Worm (Caenorhabditis elegans) whole organism, young adult: ENCODE results near the gene C37H5.5.

ENCODE experiments used
- B0035.1 ChIP-seq: sonication (generic microtip); optimal IDR thresholded peaks from 2 replicates; lab custom pipeline; 2016; ENCODE audit warnings: missing genetic modification characterization, mild to moderate bottlenecking, missing compliant biosample characterization, missing genotype, missing genetic modification reagents
- F22D6.2 ChIP-seq: sonication (generic microtip); optimal IDR thresholded peaks from 2 replicates; lab custom pipeline; 2016; ENCODE audit warnings: mild to moderate bottlenecking, missing genetic modification characterization, missing compliant biosample characterization
- F37B4.10 ChIP-seq: fragments of 200-800 bp; sonication (Bioruptor generic); IDR thresholded peaks from 2 replicates; pipeline ENCODE4 v1.3.6; 2022; ENCODE audit warnings: missing genetic modification characterization, missing compliant biosample characterization
- F39B2.1 ChIP-seq: fragments of 200-800 bp; sonication (Bioruptor generic); IDR thresholded peaks from 2 replicates; pipeline ENCODE4 v1.3.6; 2022; ENCODE audit warnings: missing genetic modification reagents, missing genetic modification characterization, missing compliant biosample characterization
- F49E8.2 ChIP-seq: sonication (generic microtip); optimal IDR thresholded peaks from 3 replicates; lab custom pipeline; 2017; ENCODE audit warnings: missing genetic modification characterization, mild to moderate bottlenecking, missing compliant biosample characterization, antibody characterized with exemption, moderate library complexity; ENCODE audit not compliant: insufficient read depth
- F55B11.4 ChIP-seq: sonication (generic microtip); optimal IDR thresholded peaks from 2 replicates; lab custom pipeline; 2016; ENCODE audit warnings: missing compliant biosample characterization, missing genetic modification characterization, borderline replicate concordance; ENCODE audit not compliant: insufficient read depth
- T07F8.4 ChIP-seq: sonication (generic microtip); optimal IDR thresholded peaks from 2 replicates; lab custom pipeline; 2016; ENCODE audit warnings: mild to moderate bottlenecking, missing genetic modification characterization, moderate library complexity, missing compliant biosample characterization
- Y53F4B.3 ChIP-seq: fragments of 200-800 bp; sonication (Bioruptor generic); IDR thresholded peaks from 2 replicates; pipeline ENCODE4 v1.3.6; 2022; ENCODE audit warnings: missing genetic modification reagents, missing genetic modification characterization, missing compliant biosample characterization
- Y53G8AR.9 ChIP-seq: fragments of 200-800 bp; sonication (Bioruptor generic); conservative IDR thresholded peaks from 2 replicates; pipeline ENCODE4 v1.3.6; 2022; ENCODE audit warnings: missing genetic modification reagents, missing genetic modification characterization, missing compliant biosample characterization
- Y79H2A.3 ChIP-seq: fragments of 200-800 bp; sonication (Bioruptor generic); conservative IDR thresholded peaks from 2 replicates; pipeline ENCODE4 v1.3.6; 2022; ENCODE audit warnings: missing genetic modification reagents, missing genetic modification characterization, missing compliant biosample characterization
- Y95B8A.8 ChIP-seq: fragments of 200-800 bp; sonication (Bioruptor generic); IDR thresholded peaks from 2 replicates; pipeline ENCODE4 v1.3.6; 2022; ENCODE audit warnings: missing genetic modification reagents, missing genetic modification characterization, missing compliant biosample characterization
- aptf-3 ChIP-seq: fragments of 200-800 bp; sonication (Bioruptor generic); IDR thresholded peaks from 2 replicates; pipeline ENCODE4 v1.3.6; 2022; ENCODE audit warnings: missing genetic modification characterization, missing compliant biosample characterization
- attf-5 ChIP-seq: fragments of 200-800 bp; sonication (Bioruptor generic); optimal IDR thresholded peaks from 2 replicates; lab custom pipeline; 2018; ENCODE audit warnings: mild to moderate bottlenecking, missing genetic modification characterization, missing compliant biosample characterization
- cebp-1 ChIP-seq, 2 experiments: fragments of 200-800 bp in 1 of 2; sonication (Bioruptor generic) in 1 of 2; sonication (generic microtip) in 1 of 2; IDR thresholded peaks in 1 of 2; optimal IDR thresholded peaks in 1 of 2; 2 replicates each; pipeline versions ENCODE4 v1.3.6 to Lab custom; 2017 to 2022; ENCODE audit warnings: missing compliant biosample characterization in 2 of 2, missing genetic modification characterization in 2 of 2, mild to moderate bottlenecking in 1 of 2, missing genetic modification reagents in 1 of 2, moderate library complexity in 1 of 2
- cebp-2 ChIP-seq: fragments of 200-800 bp; sonication (Bioruptor generic); IDR thresholded peaks from 2 replicates; pipeline ENCODE4 v1.3.6; 2022; ENCODE audit warnings: missing genetic modification characterization, missing compliant biosample characterization
- ceh-100 ChIP-seq: fragments of 200-800 bp; sonication (Bioruptor generic); IDR thresholded peaks from 2 replicates; pipeline ENCODE4 v1.3.6; 2022; ENCODE audit warnings: missing genetic modification reagents, missing genetic modification characterization, missing compliant biosample characterization
- dpff-1 ChIP-seq: sonication (generic microtip); optimal IDR thresholded peaks from 2 replicates; lab custom pipeline; 2017; ENCODE audit warnings: mild to moderate bottlenecking, missing genetic modification characterization, missing compliant biosample characterization
- dpl-1 ChIP-seq: fragments of 150-350 bp; optimal IDR thresholded peaks from 2 replicates; lab custom pipeline; 2014; ENCODE audit warnings: missing biosample characterization, missing genetic modification reagents, missing genetic modification characterization
- egl-44 ChIP-seq: fragments of 200-800 bp; sonication (Bioruptor generic); IDR thresholded peaks from 2 replicates; pipeline ENCODE4 v1.3.6; 2022; ENCODE audit warnings: missing genetic modification reagents, missing genetic modification characterization, missing compliant biosample characterization
- fkh-3 ChIP-seq: sonication (generic microtip); optimal IDR thresholded peaks from 2 replicates; lab custom pipeline; 2016; ENCODE audit warnings: mild to moderate bottlenecking, missing genetic modification characterization, missing compliant biosample characterization
- hlh-12 ChIP-seq: sonication (generic microtip); optimal IDR thresholded peaks from 2 replicates; lab custom pipeline; 2016; ENCODE audit warnings: missing genetic modification characterization, missing compliant biosample characterization
- hmg-1.2 ChIP-seq: fragments of 200-800 bp; sonication (Bioruptor generic); IDR thresholded peaks from 2 replicates; pipeline ENCODE4 v1.3.6; 2022; ENCODE audit warnings: missing genetic modification reagents, missing genetic modification characterization, missing compliant biosample characterization
- hmg-20 ChIP-seq: fragments of 200-800 bp; sonication (Bioruptor generic); IDR thresholded peaks from 2 replicates; pipeline ENCODE4 v1.3.6; 2022; ENCODE audit warnings: missing genetic modification reagents, missing genetic modification characterization, missing compliant biosample characterization
- hrde-1 ChIP-seq: sonication (generic microtip); optimal IDR thresholded peaks from 2 replicates; lab custom pipeline; 2016; ENCODE audit warnings: missing genetic modification characterization, mild to moderate bottlenecking, missing compliant biosample characterization, moderate library complexity, missing genotype, missing genetic modification reagents, borderline replicate concordance
- lag-1 ChIP-seq: fragments of 200-800 bp; sonication (Bioruptor generic); IDR thresholded peaks from 2 replicates; pipeline ENCODE4 v1.3.6; 2022; ENCODE audit warnings: missing genetic modification reagents, missing genetic modification characterization, missing compliant biosample characterization
- let-526 ChIP-seq: fragments of 200-800 bp; sonication (Bioruptor generic); IDR thresholded peaks from 2 replicates; pipeline ENCODE4 v1.3.6; 2022; ENCODE audit warnings: missing genetic modification reagents, missing genetic modification characterization, missing compliant biosample characterization
- let-607 ChIP-seq, 2 experiments: fragments of 200-800 bp in 1 of 2; sonication (Bioruptor generic) in 1 of 2; sonication (generic microtip) in 1 of 2; optimal IDR thresholded peaks; 2 replicates each; lab custom pipeline; 2016 to 2018; ENCODE audit warnings: mild to moderate bottlenecking in 2 of 2, missing compliant biosample characterization in 2 of 2, missing genetic modification characterization in 2 of 2, moderate library complexity in 2 of 2, missing genotype in 1 of 2
- lin-40 ChIP-seq: sonication (generic microtip); optimal IDR thresholded peaks from 2 replicates; lab custom pipeline; 2016; ENCODE audit warnings: missing genetic modification characterization, mild to moderate bottlenecking, missing compliant biosample characterization, missing genotype, missing genetic modification reagents
- lin-54 ChIP-seq: fragments of 200-800 bp; sonication (Bioruptor generic); optimal IDR thresholded peaks from 2 replicates; lab custom pipeline; 2018; ENCODE audit warnings: mild to moderate bottlenecking, missing genetic modification characterization, missing compliant biosample characterization
- lir-1 ChIP-seq: fragments of 200-800 bp; sonication (Bioruptor generic); conservative IDR thresholded peaks from 2 replicates; pipeline ENCODE4 v1.3.6; 2022; ENCODE audit warnings: missing genetic modification reagents, missing genetic modification characterization, missing compliant biosample characterization
- lsy-27 ChIP-seq: sonication (generic microtip); optimal IDR thresholded peaks from 2 replicates; lab custom pipeline; 2017; ENCODE audit warnings: missing genetic modification characterization, mild to moderate bottlenecking, missing compliant biosample characterization, antibody characterized with exemption, missing genotype, borderline replicate concordance; ENCODE audit not compliant: insufficient read depth
- mes-4 ChIP-seq: sonication (generic microtip); optimal IDR thresholded peaks from 2 replicates; lab custom pipeline; 2016; ENCODE audit warnings: missing genotype, missing genetic modification characterization, missing compliant biosample characterization
- mxl-1 ChIP-seq: sonication (generic microtip); optimal IDR thresholded peaks from 2 replicates; lab custom pipeline; 2016; ENCODE audit warnings: missing genetic modification characterization, missing compliant biosample characterization
- nfya-1 ChIP-seq: sonication (generic microtip); optimal IDR thresholded peaks from 2 replicates; lab custom pipeline; 2017; ENCODE audit warnings: antibody characterized with exemption, missing compliant biosample characterization, missing genetic modification characterization, borderline replicate concordance; ENCODE audit not compliant: insufficient read depth
- nhr-27 ChIP-seq: fragments of 200-800 bp; sonication (Bioruptor generic); optimal IDR thresholded peaks from 2 replicates; lab custom pipeline; 2018; ENCODE audit warnings: mild to moderate bottlenecking, missing genetic modification characterization, moderate library complexity, missing compliant biosample characterization
- nhr-80 ChIP-seq: sonication (generic microtip); optimal IDR thresholded peaks from 2 replicates; lab custom pipeline; 2016; ENCODE audit warnings: missing genetic modification characterization, missing compliant biosample characterization
- sdz-38 ChIP-seq: sonication (generic microtip); optimal IDR thresholded peaks from 2 replicates; lab custom pipeline; 2016; ENCODE audit warnings: missing genotype, missing genetic modification characterization, missing compliant biosample characterization
- snpc-1.3 ChIP-seq: sonication (generic microtip); optimal IDR thresholded peaks from 2 replicates; lab custom pipeline; 2017; ENCODE audit warnings: missing genetic modification characterization, mild to moderate bottlenecking, missing compliant biosample characterization, antibody characterized with exemption, moderate library complexity, missing genotype, missing genetic modification reagents; ENCODE audit not compliant: insufficient read depth
- snpc-3.4 ChIP-seq: sonication (generic microtip); optimal IDR thresholded peaks from 2 replicates; lab custom pipeline; 2017; ENCODE audit warnings: missing genetic modification characterization, mild to moderate bottlenecking, missing compliant biosample characterization, antibody characterized with exemption, moderate library complexity, missing genotype, missing genetic modification reagents
- snpc-4 ChIP-seq, 5 experiments: fragments of 150-350 bp in 1 of 5; sonication (generic microtip) in 4 of 5; optimal IDR thresholded peaks; 2 replicates each; lab custom pipeline; 2014 to 2018; ENCODE audit warnings: missing genetic modification characterization in 5 of 5, missing biosample characterization in 3 of 5, antibody characterized with exemption in 2 of 5, mild to moderate bottlenecking in 2 of 5, missing compliant biosample characterization in 2 of 5, missing genotype in 2 of 5, moderate library complexity in 2 of 5, missing genetic modification reagents in 1 of 5
- somi-1 ChIP-seq: fragments of 200-800 bp; sonication (Bioruptor generic); optimal IDR thresholded peaks from 2 replicates; lab custom pipeline; 2018; ENCODE audit warnings: mild to moderate bottlenecking, missing genetic modification characterization, missing compliant biosample characterization
- tbx-9 ChIP-seq: sonication (generic microtip); optimal IDR thresholded peaks from 2 replicates; lab custom pipeline; 2016; ENCODE audit warnings: borderline replicate concordance, missing genetic modification characterization, inconsistent platforms, missing compliant biosample characterization
- tlf-1 ChIP-seq: fragments of 200-800 bp; sonication (Bioruptor generic); optimal IDR thresholded peaks from 2 replicates; lab custom pipeline; 2018; ENCODE audit warnings: mild to moderate bottlenecking, missing genetic modification characterization, missing compliant biosample characterization
- zim-3 ChIP-seq: sonication (generic microtip); optimal IDR thresholded peaks from 2 replicates; lab custom pipeline; 2017; ENCODE audit warnings: mild to moderate bottlenecking, missing genetic modification characterization, moderate library complexity, missing compliant biosample characterization
- ztf-26 ChIP-seq: sonication (generic microtip); optimal IDR thresholded peaks from 2 replicates; lab custom pipeline; 2017; ENCODE audit warnings: missing genetic modification characterization, missing compliant biosample characterization

The C37H5.5 gene

DNA sequence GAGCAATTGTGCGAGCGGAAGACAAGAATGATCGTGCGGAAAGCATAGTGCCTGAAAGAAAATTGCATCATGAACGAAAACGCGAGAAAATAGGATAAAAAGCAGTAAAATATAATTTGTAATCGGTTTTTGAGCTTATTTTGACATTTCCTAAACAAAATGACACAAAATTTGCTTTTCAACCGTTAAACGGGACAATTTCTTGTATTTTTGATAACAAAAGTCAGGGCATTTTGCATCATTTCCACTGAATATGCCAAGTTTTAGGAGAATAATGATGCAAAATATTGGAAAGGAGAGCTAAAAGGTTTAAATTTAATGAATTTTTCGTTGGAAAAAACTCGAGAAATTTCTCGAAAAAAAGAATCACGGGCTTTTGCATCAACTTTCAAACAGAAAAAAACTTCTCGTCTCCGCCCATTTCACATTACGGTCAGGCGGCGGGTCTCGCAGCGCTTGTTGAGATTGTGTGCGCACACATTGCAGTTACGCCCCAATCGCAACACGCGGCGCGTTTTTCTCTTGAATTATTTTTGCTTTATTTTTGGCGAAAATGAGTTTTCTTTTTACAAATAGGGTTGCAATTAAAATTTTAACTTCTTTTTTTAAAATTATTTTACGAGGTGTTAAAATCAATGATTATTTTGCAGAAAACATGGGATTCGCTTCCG is at the start of gene C37H5.5, which contains the start of gene hsp-6:
Gene C37H5.5, plus strand, starts transcription at position 651 of the 671 bp plus-strand sequence.
Gene hsp-6, minus strand, starts transcription at position 51 of the 671 bp plus-strand sequence.
- TF ChIP-seq zim-3 (no peak), lsy-27 (tag; lab: Kevin White, UChicago) (no peak), lir-1 (GFP tag; lab: Robert Waterston, UW) (peak; percentile 78), snpc-4 (GFP tag; optimal IDR thresholded peaks at IDR 0.05; lab: Kevin White, UChicago) (peak; percentile 17), snpc-4 (tag; optimal IDR thresholded peaks at IDR 0.05; lab: Kevin White, UChicago) (peak; percentile 50 to 70 (median 61)), cebp-2 (no peak), somi-1 (GFP tag; lab: Kevin White, UChicago) (peak; percentile 56), hmg-1.2 (GFP tag; lab: Robert Waterston, UW) (peak; percentile 70), sdz-38 (tag; lab: Kevin White, UChicago) (no peak), F55B11.4 (no peak), F39B2.1 (GFP tag; lab: Robert Waterston, UW) (no peak), F49E8.2 (tag; lab: Kevin White, UChicago) (peak; percentile 69), let-607 (tag; optimal IDR thresholded peaks at IDR 0.05; lab: Kevin White, UChicago) (peak in 1 of 2 experiments; percentile 32), ztf-26 (peak; percentile 38), F22D6.2 (tag; lab: Kevin White, UChicago) (no peak), lin-54 (GFP tag; lab: Kevin White, UChicago) (peak; percentile 80), hlh-12 (tag; lab: Kevin White, UChicago) (no peak), F37B4.10 (GFP tag; lab: Robert Waterston, UW) (no peak), nfya-1 (tag; lab: Kevin White, UChicago) (no peak), Y53F4B.3 (GFP tag; lab: Robert Waterston, UW) (no peak), mxl-1 (tag; lab: Kevin White, UChicago) (no peak), hrde-1 (tag; lab: Kevin White, UChicago) (no peak), T07F8.4 (tag; lab: Kevin White, UChicago) (no peak), Y79H2A.3 (no peak), tlf-1 (GFP tag; lab: Kevin White, UChicago) (peak; percentile 89), snpc-1.3 (peak; percentile 55), Y53G8AR.9 (peak; percentile 82), fkh-3 (tag; lab: Kevin White, UChicago) (no peak), dpff-1 (no peak), nhr-27 (tag; lab: Kevin White, UChicago) (no peak), egl-44 (GFP tag; lab: Robert Waterston, UW) (no peak), let-526 (GFP tag; lab: Robert Waterston, UW) (0 out of 2 replicates have a peak, but pooled peaks have one; percentile 52), lag-1 (GFP tag; lab: Robert Waterston, UW) (no peak), hmg-20 (GFP tag; lab: Robert Waterston, UW) (no peak), B0035.1 (no peak), attf-5 (GFP tag; lab: Kevin White, UChicago) (peak; percentile 75), ceh-100 (GFP tag; lab: Robert Waterston, UW) (peak; percentile 79), mes-4 (tag; lab: Kevin White, UChicago) (no peak), aptf-3 (GFP tag; lab: Robert Waterston, UW) (no peak), nhr-80 (tag; lab: Kevin White, UChicago) (peak; percentile 49), tbx-9 (tag; lab: Kevin White, UChicago) (no peak), cebp-1 (GFP tag; IDR thresholded peaks at IDR 0.05; lab: Robert Waterston, UW) (peak; percentile 46; the same call in 1 of the 2 replicates), cebp-1 (tag; optimal IDR thresholded peaks at IDR 0.05; lab: Kevin White, UChicago) (peak; percentile 82), dpl-1 (GFP tag; lab: Kevin White, UChicago) (peak; percentile 11), lin-40 (tag; lab: Kevin White, UChicago) (peak; percentile 69), Y95B8A.8 (GFP tag; lab: Robert Waterston, UW) (no peak), snpc-3.4 (tag; lab: Kevin White, UChicago) (peak; percentile 59)
